Fruit fly (Drosophila melanogaster): ENCODE results near the gene CG42655.

Gene CG42655

DNA sequence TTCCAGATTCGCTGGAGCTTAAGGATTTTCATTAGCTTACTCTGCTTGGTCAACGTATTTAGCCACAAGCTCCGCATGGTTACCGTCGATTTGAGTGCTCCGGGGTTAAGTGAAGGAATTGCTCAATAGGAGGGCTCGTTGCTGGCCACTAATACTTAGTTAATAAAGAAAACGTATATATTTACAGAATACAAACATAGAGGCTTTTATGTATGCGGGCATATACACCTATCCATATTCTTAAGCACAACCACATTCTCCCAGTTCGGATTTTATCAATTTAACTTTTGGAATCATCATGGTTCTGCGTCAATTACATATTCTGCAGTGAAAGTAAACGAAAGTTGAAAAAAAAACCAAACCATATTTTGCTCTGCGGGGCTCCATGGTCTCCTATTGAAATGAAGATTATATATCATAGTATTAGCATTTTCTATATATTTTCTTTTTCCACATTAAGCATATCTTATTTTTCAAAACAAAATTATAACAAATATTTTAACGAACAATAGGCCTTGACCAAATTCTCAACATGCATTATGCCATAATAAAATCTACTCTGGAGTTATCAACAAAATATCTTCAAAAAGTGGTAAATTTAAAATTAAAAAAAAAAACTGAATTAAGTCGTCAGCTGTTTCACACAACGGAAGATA, 46.7 kb upstream of the CG42655 start, which contains the start of the genes Tom20 and Gabat (continued):
- TF ChIP-seq odd (GFP tag; optimal IDR thresholded peaks at IDR 0.05), result no peak
- TF ChIP-seq Sry-δ (GFP tag; optimal IDR thresholded peaks at IDR 0.05), result no peak
- TF ChIP-seq nerfin-2 (GFP tag; IDR thresholded peaks at IDR 0.05; ENCODE audit: partially characterized antibody), result no peak
- TF ChIP-seq CG7271 (tag; optimal IDR thresholded peaks at IDR 0.05), result no peak
- TF ChIP-seq Poxn (GFP tag; IDR thresholded peaks at IDR 0.05), result no peak
- no peak for TF ChIP-seq CG14014 (GFP tag; IDR thresholded peaks at IDR 0.05)
- TF ChIP-seq E2f2 (GFP tag; IDR thresholded peaks at IDR 0.05), result no peak
- TF ChIP-seq CrebB (tag; optimal IDR thresholded peaks at IDR 0.05), result no peak
- TF ChIP-seq p53 (GFP tag; optimal IDR thresholded peaks at IDR 0.05), result no peak
- TF ChIP-seq CG2120 (GFP tag; optimal IDR thresholded peaks at IDR 0.05), result peak; percentile 4
- TF ChIP-seq Rx (GFP tag; IDR thresholded peaks at IDR 0.05), result no peak
- no peak for TF ChIP-seq pzg (GFP tag; optimal IDR thresholded peaks at IDR 0.05)
- no peak for TF ChIP-seq grau (tag; optimal IDR thresholded peaks at IDR 0.05)
- no peak for TF ChIP-seq wor (GFP tag; IDR thresholded peaks at IDR 0.05)
- no peak for TF ChIP-seq gcm2 (GFP tag; optimal IDR thresholded peaks at IDR 0.05)
- TF ChIP-seq MBD-R2 (GFP tag; IDR thresholded peaks at IDR 0.05), result no peak
- TF ChIP-seq tio (GFP tag; optimal IDR thresholded peaks at IDR 0.05), result no peak
- no peak for TF ChIP-seq CG10959 (GFP tag; IDR thresholded peaks at IDR 0.05)
- TF ChIP-seq CG6689 (GFP tag; IDR thresholded peaks at IDR 0.05), result no peak
- no peak for TF ChIP-seq CG9817 (tag; optimal IDR thresholded peaks at IDR 0.05)

DNA sequence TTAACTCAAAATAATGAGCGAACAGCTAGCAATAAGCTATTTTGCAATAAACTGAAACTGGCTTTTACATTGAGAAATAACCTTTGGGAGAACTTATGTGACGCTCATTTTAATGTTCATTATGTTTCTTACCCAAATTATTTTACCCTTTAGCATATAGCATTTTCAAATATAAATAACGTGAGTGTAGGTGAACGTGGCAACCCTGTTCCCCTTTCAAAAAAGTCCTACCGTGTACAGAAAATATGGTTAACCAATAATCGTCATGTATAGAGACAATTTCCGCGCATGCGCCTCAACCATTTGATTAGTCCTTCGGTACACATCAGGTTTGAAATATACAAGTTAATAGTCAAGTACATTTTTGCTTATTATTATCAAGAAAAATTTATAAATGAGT, 40.5 kb upstream of the CG42655 start:
- TF ChIP-seq stwl (tag; optimal IDR thresholded peaks at IDR 0.05) (peak; percentile 35), CG13624 (GFP tag; optimal IDR thresholded peaks at IDR 0.05) (no peak), CG16863 (GFP tag; optimal IDR thresholded peaks at IDR 0.05) (no peak), E2f1 (GFP tag; IDR thresholded peaks at IDR 0.05) (no peak), abd-A (tag; optimal IDR thresholded peaks at IDR 0.05) (peak; percentile 7), Taf1 (GFP tag; IDR thresholded peaks at IDR 0.05) (no peak), Xrp1 (GFP tag; IDR thresholded peaks at IDR 0.05) (no peak), onecut (GFP tag; IDR thresholded peaks at IDR 0.05) (peak; percentile 85), Dref (GFP tag; IDR thresholded peaks at IDR 0.05) (no peak), sr (GFP tag; IDR thresholded peaks at IDR 0.05) (no peak), CG10274 (GFP tag; optimal IDR thresholded peaks at IDR 0.05) (no peak), CG32767 (GFP tag; IDR thresholded peaks at IDR 0.05) (peak; percentile 77), Med (GFP tag) (peak; percentile 50), Hey (tag; optimal IDR thresholded peaks at IDR 0.05) (no peak), CG8290 (GFP tag; optimal IDR thresholded peaks at IDR 0.05) (no peak), CG8290 (tag; optimal IDR thresholded peaks at IDR 0.05) (peak in 1 of 2 experiments; percentile 27), CG13894 (tag; optimal IDR thresholded peaks at IDR 0.05) (peak; percentile 42), CG13287 (GFP tag; IDR thresholded peaks at IDR 0.05; ENCODE audit: partially characterized antibody) (0 out of 2 replicates have a peak, but pooled peaks have one; percentile 16), Nf-YC (tag; optimal IDR thresholded peaks at IDR 0.05) (peak; percentile 61), CG11247 (GFP tag; IDR thresholded peaks at IDR 0.05) (no peak), ewg (GFP tag; optimal IDR thresholded peaks at IDR 0.05) (peak; percentile 90), pho (GFP tag; optimal IDR thresholded peaks at IDR 0.05) (no peak), hkb (optimal IDR thresholded peaks at IDR 0.05) (no peak), hkb (GFP tag; IDR thresholded peaks at IDR 0.05) (no peak), CG6765 (GFP tag; optimal IDR thresholded peaks at IDR 0.05) (no peak)
